Worm (Caenorhabditis elegans) whole organism, L1 larva: ENCODE measurements around the gene nhr-205.

Source experiments
- alr-1 ChIP-seq: fragments of 200-800 bp; sonication (Bioruptor generic); optimal IDR thresholded peaks from 2 replicates; lab custom pipeline; 2018; ENCODE audit warnings: borderline replicate concordance, mild to moderate bottlenecking, missing genetic modification characterization, missing compliant biosample characterization
- lin-13 ChIP-seq: fragments of 150-350 bp; optimal IDR thresholded peaks from 2 replicates; lab custom pipeline; 2014; ENCODE audit warnings: missing biosample characterization, missing genetic modification reagents, missing genetic modification characterization
- lsy-2 ChIP-seq, 2 experiments: fragments of 150-350 bp; optimal IDR thresholded peaks; 2 replicates each; lab custom pipeline; 2014; ENCODE audit warnings: missing biosample characterization in 2 of 2, missing genetic modification characterization in 2 of 2
- nhr-71 ChIP-seq: sonication (generic microtip); optimal IDR thresholded peaks from 2 replicates; lab custom pipeline; 2016; ENCODE audit warnings: mild to moderate bottlenecking, missing genetic modification characterization, moderate library complexity, missing compliant biosample characterization
- ztf-4 ChIP-seq: fragments of 150-350 bp; optimal IDR thresholded peaks from 2 replicates; lab custom pipeline; 2014; ENCODE audit warnings: missing biosample characterization, missing genetic modification characterization

DNA sequence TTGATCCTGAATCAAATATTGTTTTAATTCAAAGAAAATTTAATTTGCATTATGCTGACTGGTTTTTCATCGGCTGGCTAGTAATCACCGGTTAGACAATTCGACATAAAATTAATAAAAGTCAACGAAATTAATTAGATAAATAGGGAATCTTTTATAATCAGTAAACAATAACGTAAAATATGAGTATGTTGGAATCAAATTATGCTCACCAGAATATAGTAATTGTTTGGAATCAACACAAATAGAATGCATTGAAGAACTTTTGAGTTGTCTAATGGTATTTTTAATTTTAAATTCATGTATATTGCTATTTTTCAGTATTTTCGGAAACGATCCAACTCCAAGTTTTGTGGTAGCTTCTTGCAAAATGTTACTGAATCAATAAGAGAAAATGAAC is 23.8 kb upstream of the nhr-205 start, which contains the start of gene C08B6.2:
- TF ChIP-seq ztf-4 (tag; lab: Kevin White, UChicago) (no peak), lin-13 (GFP tag; lab: Kevin White, UChicago) (no peak), lsy-2 (tag; optimal IDR thresholded peaks at IDR 0.05; lab: Kevin White, UChicago) (no peak), alr-1 (tag; lab: Kevin White, UChicago) (no peak), nhr-71 (tag; lab: Kevin White, UChicago) (no peak)
